Fruit fly (Drosophila melanogaster) whole organism, embryonic: ENCODE data around the gene eIF3h.

ENCODE experiments used
- B-H1 ChIP-seq: fragments of 200-800 bp; sonication (Bioruptor generic); IDR thresholded peaks from 3 replicates; pipeline ENCODE4 v1.3.6; 2022; ENCODE audit warnings: missing biosample characterization, missing genetic modification characterization
- CG10147 ChIP-seq: fragments of 200-800 bp; sonication (Bioruptor generic); optimal IDR thresholded peaks from 2 replicates; lab custom pipeline; 2019; ENCODE audit warnings: missing biosample characterization, mild to moderate bottlenecking, missing genetic modification characterization, moderate library complexity
- CG10267 ChIP-seq: fragments of 200-800 bp; sonication (Bioruptor generic); optimal IDR thresholded peaks from 2 replicates; lab custom pipeline; 2018; ENCODE audit warnings: missing biosample characterization, mild to moderate bottlenecking, missing genetic modification characterization, moderate library complexity
- CG12769 ChIP-seq: fragments of 200-800 bp; sonication (Bioruptor generic); optimal IDR thresholded peaks from 2 replicates; lab custom pipeline; 2019; ENCODE audit warnings: missing biosample characterization, mild to moderate bottlenecking, missing genetic modification characterization, moderate library complexity
- CG13424 ChIP-seq: fragments of 200-800 bp; sonication (Bioruptor generic); optimal IDR thresholded peaks from 2 replicates; lab custom pipeline; 2019; ENCODE audit warnings: missing biosample characterization, mild to moderate bottlenecking, missing genetic modification characterization, moderate library complexity
- CG15269 ChIP-seq: fragments of 200-800 bp; sonication (Bioruptor generic); optimal IDR thresholded peaks from 2 replicates; lab custom pipeline; 2018; ENCODE audit warnings: missing biosample characterization, mild to moderate bottlenecking, missing genetic modification characterization, moderate library complexity
- CG16815 ChIP-seq: fragments of 200-800 bp; sonication (Bioruptor generic); optimal IDR thresholded peaks from 3 replicates; lab custom pipeline; 2017; ENCODE audit warnings: missing biosample characterization, mild to moderate bottlenecking, missing genetic modification characterization
- CG18599 ChIP-seq: fragments of 200-800 bp; sonication (Bioruptor generic); optimal IDR thresholded peaks from 3 replicates; lab custom pipeline; 2017; ENCODE audit warnings: missing biosample characterization, missing genetic modification characterization, mild to moderate bottlenecking, moderate library complexity, missing genetic modification reagents
- CG18619 ChIP-seq: fragments of 200-800 bp; sonication (Bioruptor generic); optimal IDR thresholded peaks from 3 replicates; lab custom pipeline; 2017; ENCODE audit warnings: missing biosample characterization, mild to moderate bottlenecking, missing genetic modification characterization
- CG3065 ChIP-seq: fragments of 200-800 bp; sonication (Bioruptor generic); optimal IDR thresholded peaks from 2 replicates; lab custom pipeline; 2016; ENCODE audit warnings: missing biosample characterization, missing genetic modification characterization
- CG3847 ChIP-seq: fragments of 200-800 bp; sonication (Bioruptor generic); IDR thresholded peaks from 2 replicates; pipeline ENCODE4 v1.3.6; 2022; ENCODE audit warnings: missing biosample characterization, missing genetic modification characterization
- CG43689 ChIP-seq: fragments of 200-800 bp; sonication (Bioruptor generic); IDR thresholded peaks from 2 replicates; pipeline ENCODE4 v1.3.6; 2022; ENCODE audit warnings: missing biosample characterization, missing genetic modification characterization
- Camta ChIP-seq: fragments of 200-800 bp; sonication (Bioruptor generic); optimal IDR thresholded peaks from 2 replicates; lab custom pipeline; 2016; ENCODE audit warnings: missing biosample characterization, missing genetic modification characterization
- D19A ChIP-seq: fragments of 200-800 bp; optimal IDR thresholded peaks from 3 replicates; lab custom pipeline; 2019; ENCODE audit warnings: missing biosample characterization, mild to moderate bottlenecking, missing genetic modification characterization, moderate library complexity
- Dbx ChIP-seq: fragments of 200-800 bp; sonication (Bioruptor generic); IDR thresholded peaks from 3 replicates; pipeline ENCODE4 v1.3.6; 2022; ENCODE audit warnings: missing biosample characterization, missing genetic modification characterization
- Deaf1 ChIP-seq: fragments of 200-800 bp; optimal IDR thresholded peaks from 3 replicates; lab custom pipeline; 2019; ENCODE audit warnings: missing biosample characterization, mild to moderate bottlenecking, missing genetic modification characterization, moderate library complexity
- Eip74EF ChIP-seq, 2 experiments: fragments of 200-800 bp in 1 of 2; fragments of >200 bp in 1 of 2; sonication (Bioruptor generic) in 1 of 2; optimal IDR thresholded peaks; 2 replicates each; lab custom pipeline; 2017 to 2019; ENCODE audit warnings: missing biosample characterization in 2 of 2, missing genetic modification characterization in 2 of 2, mild to moderate bottlenecking in 1 of 2, moderate library complexity in 1 of 2
- Fer1 ChIP-seq: fragments of 200-800 bp; sonication (Bioruptor generic); optimal IDR thresholded peaks from 2 replicates; lab custom pipeline; 2017; ENCODE audit warnings: missing biosample characterization, mild to moderate bottlenecking, missing genetic modification characterization
- HLH3B ChIP-seq: fragments of 200-800 bp; sonication (Bioruptor generic); IDR thresholded peaks from 2 replicates; pipeline ENCODE4 v1.3.6; 2022; ENCODE audit warnings: missing biosample characterization, missing genetic modification characterization
- HLH4C ChIP-seq: fragments of 200-800 bp; sonication (Bioruptor generic); IDR thresholded peaks from 3 replicates; pipeline ENCODE4 v1.3.6; 2022; ENCODE audit warnings: missing biosample characterization, missing genetic modification characterization; ENCODE audit not compliant: partially characterized antibody
- Hand ChIP-seq: fragments of 200-800 bp; sonication (Bioruptor generic); optimal IDR thresholded peaks from 2 replicates; lab custom pipeline; 2017; ENCODE audit warnings: mild to moderate bottlenecking, missing biosample characterization, missing genetic modification reagents, missing genetic modification characterization
- Hr3 ChIP-seq: fragments of 200-800 bp; sonication (Bioruptor generic); optimal IDR thresholded peaks from 3 replicates; lab custom pipeline; 2016; ENCODE audit warnings: missing biosample characterization, missing genetic modification characterization
- Hr78 ChIP-seq, 2 experiments: fragments of 200-800 bp in 1 of 2; fragments of >200 bp in 1 of 2; sonication (Bioruptor generic) in 1 of 2; optimal IDR thresholded peaks; 2 replicates each; lab custom pipeline; 2017 to 2019; ENCODE audit warnings: missing biosample characterization in 2 of 2, missing genetic modification characterization in 2 of 2, mild to moderate bottlenecking in 1 of 2, moderate library complexity in 1 of 2
- Hsf ChIP-seq: fragments of 200-800 bp; sonication (Bioruptor generic); optimal IDR thresholded peaks from 3 replicates; lab custom pipeline; 2016; ENCODE audit warnings: missing biosample characterization, missing genetic modification characterization
- Jarid2 ChIP-seq: fragments of 200-800 bp; sonication (Bioruptor generic); optimal IDR thresholded peaks from 3 replicates; lab custom pipeline; 2017; ENCODE audit warnings: mild to moderate bottlenecking, missing biosample characterization, missing genetic modification reagents, missing genetic modification characterization
- MESR4 ChIP-seq: fragments of 200-800 bp; sonication (Bioruptor generic); optimal IDR thresholded peaks from 2 replicates; lab custom pipeline; 2018; ENCODE audit warnings: missing biosample characterization, mild to moderate bottlenecking, missing genetic modification characterization, moderate library complexity
- Mrtf ChIP-seq: fragments of 200-800 bp; sonication (Bioruptor generic); IDR thresholded peaks from 3 replicates; pipeline ENCODE4 v1.3.6; 2022; ENCODE audit warnings: missing biosample characterization, missing genetic modification characterization
- Nf-YB ChIP-seq: fragments of 200-800 bp; sonication (Bioruptor generic); optimal IDR thresholded peaks from 3 replicates; lab custom pipeline; 2019; ENCODE audit warnings: missing biosample characterization, mild to moderate bottlenecking, missing genetic modification characterization, moderate library complexity
- Usf ChIP-seq: fragments of 200-800 bp; sonication (Bioruptor generic); optimal IDR thresholded peaks from 2 replicates; lab custom pipeline; 2017; ENCODE audit warnings: missing genotype, missing biosample characterization, missing genetic modification characterization
- amos ChIP-seq: fragments of 200-800 bp; sonication (Bioruptor generic); IDR thresholded peaks from 2 replicates; pipeline ENCODE4 v1.3.6; 2022; ENCODE audit warnings: missing biosample characterization, missing genetic modification characterization; ENCODE audit not compliant: partially characterized antibody
- aop ChIP-seq: fragments of 200-800 bp; sonication (Bioruptor generic); IDR thresholded peaks from 2 replicates; pipeline ENCODE4 v1.3.6; 2022; ENCODE audit warnings: missing biosample characterization, missing genetic modification characterization
- cas ChIP-seq: fragments of 200-800 bp; sonication (Bioruptor generic); IDR thresholded peaks from 2 replicates; pipeline ENCODE4 v1.3.6; 2022; ENCODE audit warnings: missing biosample characterization, missing genetic modification characterization
- cato ChIP-seq: fragments of 200-800 bp; sonication (Bioruptor generic); optimal IDR thresholded peaks from 2 replicates; lab custom pipeline; 2016; ENCODE audit warnings: missing biosample characterization, missing genetic modification characterization, borderline replicate concordance
- dimm ChIP-seq: fragments of 200-800 bp; sonication (Bioruptor generic); IDR thresholded peaks from 2 replicates; pipeline ENCODE4 v1.3.6; 2022; ENCODE audit warnings: missing biosample characterization, missing genetic modification characterization
- dpn ChIP-seq, 2 experiments: fragments of 200-800 bp; sonication (Bioruptor generic); optimal IDR thresholded peaks; 3 replicates each; lab custom pipeline; 2016; ENCODE audit warnings: missing biosample characterization in 2 of 2, missing genetic modification characterization in 2 of 2
- emc ChIP-seq: fragments of 200-800 bp; sonication (Bioruptor generic); optimal IDR thresholded peaks from 2 replicates; lab custom pipeline; 2016; ENCODE audit warnings: missing biosample characterization, missing genetic modification characterization
- esg ChIP-seq: fragments of 200-800 bp; sonication (Bioruptor generic); conservative IDR thresholded peaks from 2 replicates; pipeline ENCODE4 v1.3.6; 2022; ENCODE audit warnings: missing biosample characterization, missing genetic modification characterization
- fd96Cb ChIP-seq: fragments of 200-800 bp; sonication (Bioruptor generic); optimal IDR thresholded peaks from 2 replicates; lab custom pipeline; 2018; ENCODE audit warnings: missing biosample characterization, mild to moderate bottlenecking, missing genetic modification characterization, moderate library complexity
- grau ChIP-seq: fragments of 200-800 bp; optimal IDR thresholded peaks from 3 replicates; lab custom pipeline; 2019; ENCODE audit warnings: missing biosample characterization, mild to moderate bottlenecking, missing genetic modification characterization, moderate library complexity
- ind ChIP-seq: fragments of 200-800 bp; sonication (Bioruptor generic); optimal IDR thresholded peaks from 3 replicates; lab custom pipeline; 2016; ENCODE audit warnings: missing biosample characterization, missing genetic modification characterization
- luna ChIP-seq: fragments of 200-800 bp; sonication (Bioruptor generic); optimal IDR thresholded peaks from 2 replicates; lab custom pipeline; 2016; ENCODE audit warnings: missing biosample characterization, missing genetic modification characterization
- mirr ChIP-seq: fragments of 200-800 bp; sonication (Bioruptor generic); optimal IDR thresholded peaks from 3 replicates; lab custom pipeline; 2018; ENCODE audit warnings: missing biosample characterization, mild to moderate bottlenecking, missing genetic modification characterization
- pfk ChIP-seq: fragments of 200-800 bp; sonication (Bioruptor generic); optimal IDR thresholded peaks from 2 replicates; lab custom pipeline; 2018; ENCODE audit warnings: missing biosample characterization, mild to moderate bottlenecking, missing genetic modification characterization, moderate library complexity
- run ChIP-seq: fragments of 200-800 bp; sonication (Bioruptor generic); optimal IDR thresholded peaks from 3 replicates; lab custom pipeline; 2018; ENCODE audit warnings: missing biosample characterization, mild to moderate bottlenecking, missing genetic modification characterization
- sens ChIP-seq: fragments of 200-800 bp; sonication (Bioruptor generic); peaks from one replicate; lab custom pipeline; 2016; ENCODE audit warnings: missing biosample characterization, missing genetic modification characterization
- sqz ChIP-seq: fragments of 200-800 bp; sonication (Bioruptor generic); optimal IDR thresholded peaks from 3 replicates; lab custom pipeline; 2018; ENCODE audit warnings: missing biosample characterization, mild to moderate bottlenecking, missing genetic modification characterization
- ssp ChIP-seq: fragments of 200-800 bp; sonication (Bioruptor generic); IDR thresholded peaks from 2 replicates; pipeline ENCODE4 v1.3.6; 2022; ENCODE audit warnings: missing biosample characterization, missing genetic modification characterization
- ttk ChIP-seq: fragments of 200-800 bp; sonication (Bioruptor generic); IDR thresholded peaks from 2 replicates; pipeline ENCODE4 v2.1.2; 2022; ENCODE audit warnings: missing biosample characterization, missing genetic modification characterization
- tup ChIP-seq: fragments of 200-800 bp; sonication (Bioruptor generic); optimal IDR thresholded peaks from 2 replicates; lab custom pipeline; 2016; ENCODE audit warnings: missing biosample characterization, mild to moderate bottlenecking, missing genetic modification characterization, moderate library complexity
- wek ChIP-seq: fragments of 200-800 bp; sonication (Bioruptor generic); optimal IDR thresholded peaks from 3 replicates; lab custom pipeline; 2018; ENCODE audit warnings: missing biosample characterization, mild to moderate bottlenecking, missing genetic modification characterization, moderate library complexity

The eIF3h gene

DNA sequence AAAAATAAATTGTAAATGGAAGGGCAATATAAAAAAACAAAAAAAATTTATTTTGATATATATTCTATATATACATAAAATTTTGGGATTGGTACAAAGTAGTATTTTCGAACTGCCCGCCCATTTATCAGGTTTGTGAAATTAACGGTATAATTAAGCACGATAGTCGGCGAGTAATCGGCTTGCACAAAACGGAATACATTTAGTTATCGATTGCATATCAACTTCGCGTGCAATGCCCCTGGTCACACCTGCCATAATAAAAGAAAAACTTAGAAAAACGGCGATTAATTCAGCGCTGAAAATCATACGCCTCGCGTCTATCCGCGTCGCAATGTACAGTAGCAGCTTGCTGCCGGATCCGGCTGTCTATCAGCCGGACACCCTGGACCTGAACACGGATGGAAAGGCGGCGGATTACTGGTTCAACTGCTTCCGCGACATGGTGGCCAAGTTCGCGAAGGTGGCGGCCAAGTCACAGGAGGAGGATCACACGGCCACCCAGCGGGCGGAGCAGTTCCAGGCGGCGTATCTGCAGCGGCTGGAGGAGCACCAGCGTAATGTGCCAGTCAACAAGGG, 41.0 kb upstream of the eIF3h start, which contains the start of gene CG5828 (continued):
- TF ChIP-seq CG12769 (tag; lab: Kevin White, UChicago) (no peak), Jarid2 (GFP tag; lab: Kevin White, UChicago) (no peak), dimm (no peak), HLH3B (GFP tag; lab: Robert Waterston, UW) (no peak), mirr (no peak), Fer1 (GFP tag; lab: Kevin White, UChicago) (no peak), Eip74EF (GFP tag; optimal IDR thresholded peaks at IDR 0.05; lab: Kevin White, UChicago) (no peak), grau (no peak), MESR4 (GFP tag; lab: Kevin White, UChicago) (peak; percentile 79), sens (GFP tag; lab: Kevin White, UChicago) (no peak), Dbx (GFP tag; lab: Robert Waterston, UW) (no peak), cas (GFP tag; lab: Robert Waterston, UW) (no peak), B-H1 (no peak), emc (GFP tag; lab: Kevin White, UChicago) (no peak), fd96Cb (tag; lab: Kevin White, UChicago) (no peak), ssp (no peak), Usf (GFP tag; lab: Kevin White, UChicago) (no peak), amos (GFP tag; lab: Robert Waterston, UW) (peak; percentile 73), run (tag; lab: Kevin White, UChicago) (no peak), sqz (no peak), CG16815 (no peak), Nf-YB (GFP tag; lab: Kevin White, UChicago) (no peak), Deaf1 (tag; lab: Kevin White, UChicago) (no peak), Camta (GFP tag; lab: Kevin White, UChicago) (no peak), CG13424 (tag; lab: Kevin White, UChicago) (no peak), CG18599 (no peak), HLH4C (GFP tag; lab: Robert Waterston, UW) (peak; percentile 70), CG15269 (tag; lab: Kevin White, UChicago) (no peak), pfk (GFP tag; lab: Kevin White, UChicago) (no peak), CG10267 (tag; lab: Kevin White, UChicago) (no peak), aop (no peak), CG3847 (GFP tag; lab: Robert Waterston, UW) (no peak), Hr78 (GFP tag; optimal IDR thresholded peaks at IDR 0.05; lab: Kevin White, UChicago) (no peak), tup (no peak), CG10147 (GFP tag; lab: Kevin White, UChicago) (no peak), Hand (no peak), luna (GFP tag; lab: Kevin White, UChicago) (no peak), Hr3 (GFP tag; lab: Kevin White, UChicago) (no peak), ttk (GFP tag; lab: Robert Waterston, UW) (no peak), wek (GFP tag; lab: Kevin White, UChicago) (no peak), esg (no peak), ind (GFP tag; lab: Kevin White, UChicago) (no peak), dpn (GFP tag; optimal IDR thresholded peaks at IDR 0.05; lab: Kevin White, UChicago) (no peak), cato (GFP tag; lab: Kevin White, UChicago) (no peak), Hsf (no peak), Mrtf (GFP tag; lab: Robert Waterston, UW) (no peak), D19A (tag; lab: Kevin White, UChicago) (no peak), CG3065 (GFP tag; lab: Kevin White, UChicago) (no peak), CG18619 (no peak), CG43689 (GFP tag; lab: Robert Waterston, UW) (no peak)
